Worm (Caenorhabditis elegans): ENCODE data around the gene lgc-56.

DNA sequence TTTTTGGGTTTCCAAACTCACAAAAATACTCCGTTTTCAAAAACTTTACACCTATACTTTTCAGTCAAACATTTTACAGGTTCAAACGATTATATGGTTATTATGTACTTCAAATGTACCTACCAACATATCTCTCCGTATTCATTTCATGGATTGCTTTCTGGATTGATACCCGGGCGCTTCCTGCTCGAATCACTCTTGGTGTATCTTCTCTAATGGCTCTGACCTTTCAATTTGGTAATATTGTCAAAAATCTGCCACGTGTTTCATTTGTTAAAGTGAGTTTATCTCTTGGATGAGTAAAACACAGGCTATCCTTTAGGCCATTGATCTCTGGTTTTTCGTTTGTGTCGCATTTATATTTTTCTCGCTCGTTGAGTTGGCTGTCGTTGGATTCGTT lies 1.6 kb downstream of the lgc-56 start:
- no peak for TF ChIP-seq pha-4 (GFP tag; IDR thresholded peaks at IDR 0.05)
- TF ChIP-seq pha-4 (tag; optimal IDR thresholded peaks at IDR 0.05) = no peak
- TF ChIP-seq skn-1 (tag; optimal IDR thresholded peaks at IDR 0.05) = no peak
- TF ChIP-seq ZK337.2 (GFP tag; IDR thresholded peaks at IDR 0.05) = no peak
- no peak for TF ChIP-seq nhr-237 (tag; optimal IDR thresholded peaks at IDR 0.05)
- no peak for TF ChIP-seq zag-1 (tag; optimal IDR thresholded peaks at IDR 0.05)
- no peak for TF ChIP-seq set-16 (GFP tag; IDR thresholded peaks at IDR 0.05)
- no peak for TF ChIP-seq dve-1 (tag; optimal IDR thresholded peaks at IDR 0.05; ENCODE audit: insufficient read depth)
